Worm (Caenorhabditis elegans) whole organism, early embryonic: ENCODE results near the gene Y116A8C.19.
A peak's percentile ranks its signal among the peaks of the same experiment; 100 is the strongest.

Source experiments
- B0310.2 ChIP-seq: sonication (generic microtip); optimal IDR thresholded peaks from 2 replicates; lab custom pipeline; 2016; ENCODE audit warnings: mild to moderate bottlenecking, missing genetic modification characterization, missing compliant biosample characterization
- F13C5.2 ChIP-seq: sonication (generic microtip); optimal IDR thresholded peaks from 2 replicates; lab custom pipeline; 2017; ENCODE audit warnings: mild to moderate bottlenecking, missing genetic modification characterization, inconsistent platforms, missing compliant biosample characterization
- aly-1 ChIP-seq: sonication (generic microtip); optimal IDR thresholded peaks from 2 replicates; lab custom pipeline; 2016; ENCODE audit warnings: missing genetic modification characterization, missing compliant biosample characterization
- ama-1 ChIP-seq: fragments of 150-350 bp; optimal IDR thresholded peaks from 2 replicates; lab custom pipeline; 2014
- ceh-13 ChIP-seq: fragments of 200-800 bp; sonication (Bioruptor generic); optimal IDR thresholded peaks from 2 replicates; lab custom pipeline; 2018; ENCODE audit warnings: mild to moderate bottlenecking, missing genetic modification characterization, missing compliant biosample characterization
- ceh-36 ChIP-seq: sonication (generic microtip); optimal IDR thresholded peaks from 2 replicates; lab custom pipeline; 2016; ENCODE audit warnings: missing genetic modification characterization, inconsistent platforms, missing compliant biosample characterization
- ets-7 ChIP-seq: sonication (generic microtip); optimal IDR thresholded peaks from 2 replicates; lab custom pipeline; 2016; ENCODE audit warnings: missing genotype, missing genetic modification characterization, missing compliant biosample characterization
- flt-1 ChIP-seq: fragments of 200-800 bp; sonication (Bioruptor generic); IDR thresholded peaks from 2 replicates; pipeline ENCODE4 v1.3.6; 2022; ENCODE audit warnings: missing genetic modification characterization, missing compliant biosample characterization
- hmbx-1 ChIP-seq: sonication (generic microtip); optimal IDR thresholded peaks from 2 replicates; lab custom pipeline; 2016; ENCODE audit warnings: mild to moderate bottlenecking, missing genetic modification characterization, missing compliant biosample characterization
- hmg-4 ChIP-seq: fragments of 200-800 bp; sonication (Bioruptor generic); optimal IDR thresholded peaks from 2 replicates; lab custom pipeline; 2018; ENCODE audit warnings: mild to moderate bottlenecking, missing genetic modification characterization, missing compliant biosample characterization
- hnd-1 ChIP-seq: sonication (generic microtip); optimal IDR thresholded peaks from 2 replicates; lab custom pipeline; 2016; ENCODE audit warnings: missing genetic modification characterization, missing compliant biosample characterization
- pes-1 ChIP-seq: fragments of 200-800 bp; sonication (Bioruptor generic); IDR thresholded peaks from 2 replicates; pipeline ENCODE4 v1.3.6; 2022; ENCODE audit warnings: missing genetic modification reagents, missing genetic modification characterization, missing compliant biosample characterization
- scrt-1 ChIP-seq: fragments of 200-800 bp; sonication (Bioruptor generic); IDR thresholded peaks from 2 replicates; pipeline ENCODE4 v1.3.6; 2022; ENCODE audit warnings: missing genetic modification characterization, missing compliant biosample characterization
- sea-1 ChIP-seq: fragments of 200-800 bp; sonication (Bioruptor generic); conservative IDR thresholded peaks from 2 replicates; pipeline ENCODE4 v1.3.6; 2022; ENCODE audit warnings: missing genetic modification characterization, missing compliant biosample characterization
- tbx-11 ChIP-seq: fragments of 200-800 bp; sonication (Bioruptor generic); IDR thresholded peaks from 2 replicates; pipeline ENCODE4 v1.3.6; 2022; ENCODE audit warnings: missing genetic modification characterization, missing compliant biosample characterization
- tbx-37 ChIP-seq: fragments of 200-800 bp; sonication (Bioruptor generic); conservative IDR thresholded peaks from 2 replicates; pipeline ENCODE4 v1.3.6; 2022; ENCODE audit warnings: missing genetic modification reagents, missing genetic modification characterization, missing compliant biosample characterization
- tra-4 ChIP-seq: sonication (generic microtip); optimal IDR thresholded peaks from 2 replicates; lab custom pipeline; 2017; ENCODE audit warnings: missing genetic modification characterization, missing compliant biosample characterization

The Y116A8C.19 gene

ce11 chrIV:17039545-17039944 is at the start of gene Y116A8C.19:
TSS of gene Y116A8C.19 (minus strand) at chrIV:17039645.
- TF ChIP-seq ama-1 (lab: Kevin White, UChicago) (no peak), tbx-37 (no peak), scrt-1 (GFP tag; lab: Robert Waterston, UW) (no peak), sea-1 (GFP tag; lab: Robert Waterston, UW) (no peak), hmbx-1 (tag; lab: Kevin White, UChicago) (no peak), tra-4 (tag; lab: Kevin White, UChicago) (no peak), ceh-36 (no peak), flt-1 (GFP tag; lab: Robert Waterston, UW) (no peak), tbx-11 (GFP tag; lab: Robert Waterston, UW) (no peak), hmg-4 (GFP tag; lab: Kevin White, UChicago) (no peak), ets-7 (tag; lab: Kevin White, UChicago) (no peak), ceh-13 (GFP tag; lab: Kevin White, UChicago) (no peak)

DNA sequence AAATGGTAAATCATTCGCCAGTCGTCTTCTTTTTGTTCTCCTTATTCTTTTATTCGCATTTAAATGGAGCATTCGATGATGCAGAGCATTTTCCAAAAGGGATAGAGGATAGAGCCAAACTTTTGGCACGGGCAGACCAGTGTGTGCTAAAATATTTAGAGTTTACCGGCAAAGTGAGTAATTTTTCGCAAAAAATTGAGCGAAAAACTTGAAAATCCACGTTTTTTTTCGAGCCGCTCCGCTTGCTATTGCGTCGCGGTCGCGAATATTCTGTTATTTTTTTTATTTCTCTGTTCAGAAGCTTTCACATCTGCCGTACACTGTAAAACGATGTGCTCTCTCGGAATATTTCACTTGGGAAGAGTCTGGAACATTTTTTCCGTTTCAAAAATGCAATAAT is 49.4 kb upstream of the Y116A8C.19 start, which contains the start of gene Y116A8C.43:
Y116A8C.43 (plus strand) TSS at position 3 of the 400 bp plus-strand sequence.
- TF ChIP-seq tra-4 (tag; lab: Kevin White, UChicago) (no peak), ama-1 (lab: Kevin White, UChicago) (peak; percentile 64), hmbx-1 (tag; lab: Kevin White, UChicago) (no peak)

- TF ChIP-seq B0310.2 (tag; lab: Kevin White, UChicago) (peak; percentile 86), F13C5.2 (peak; percentile 84), tbx-37 (peak; percentile 71), ets-7 (tag; lab: Kevin White, UChicago) (peak; percentile 16), tbx-11 (GFP tag; lab: Robert Waterston, UW) (peak; percentile 75), hmbx-1 (tag; lab: Kevin White, UChicago) (peak; percentile 90), aly-1 (tag; lab: Kevin White, UChicago) (no peak), ceh-36 (peak; percentile 61), hmg-4 (GFP tag; lab: Kevin White, UChicago) (peak; percentile 87), ama-1 (lab: Kevin White, UChicago) (no peak), sea-1 (GFP tag; lab: Robert Waterston, UW) (peak; percentile 79), flt-1 (GFP tag; lab: Robert Waterston, UW) (0 out of 2 replicates have a peak, but pooled peaks have one; percentile 49), hnd-1 (tag; lab: Kevin White, UChicago) (peak; percentile 73), pes-1 (GFP tag; lab: Robert Waterston, UW) (peak; percentile 88), tra-4 (tag; lab: Kevin White, UChicago) (peak; percentile 63), scrt-1 (GFP tag; lab: Robert Waterston, UW) (peak; percentile 72), ceh-13 (GFP tag; lab: Kevin White, UChicago) (peak; percentile 88)
Observed at ce11 chrIV:17087384-17088099, 48.1 kb upstream of the Y116A8C.19 start, which contains the start of the genes snx-13 and snr-1. TSS of gene snx-13 (minus strand) at chrIV:17087438. TSS of gene snr-1 (plus strand) at chrIV:17088049.

ce11 chrIV:17084839-17085238 is 45.4 kb upstream of the Y116A8C.19 start:
- TF ChIP-seq ets-7 (tag; lab: Kevin White, UChicago): no peak
- no peak for TF ChIP-seq tbx-37
- TF ChIP-seq B0310.2 (tag; lab: Kevin White, UChicago): no peak
- TF ChIP-seq hmg-4 (GFP tag; lab: Kevin White, UChicago): no peak
- no peak for TF ChIP-seq tbx-11 (GFP tag; lab: Robert Waterston, UW)
- no peak for TF ChIP-seq ceh-13 (GFP tag; lab: Kevin White, UChicago)
- TF ChIP-seq tra-4 (tag; lab: Kevin White, UChicago): no peak
- TF ChIP-seq ama-1 (lab: Kevin White, UChicago): no peak
- no peak for TF ChIP-seq scrt-1 (GFP tag; lab: Robert Waterston, UW)
- TF ChIP-seq sea-1 (GFP tag; lab: Robert Waterston, UW): no peak
- TF ChIP-seq hnd-1 (tag; lab: Kevin White, UChicago): no peak
- no peak for TF ChIP-seq ceh-36
- TF ChIP-seq flt-1 (GFP tag; lab: Robert Waterston, UW): no peak
- no peak for TF ChIP-seq pes-1 (GFP tag; lab: Robert Waterston, UW)
- TF ChIP-seq aly-1 (tag; lab: Kevin White, UChicago): no peak
- no peak for TF ChIP-seq F13C5.2
- no peak for TF ChIP-seq hmbx-1 (tag; lab: Kevin White, UChicago)

- TF ChIP-seq aly-1 (tag; lab: Kevin White, UChicago): no peak
- no peak for TF ChIP-seq hmg-4 (GFP tag; lab: Kevin White, UChicago)
- no peak for TF ChIP-seq ceh-13 (GFP tag; lab: Kevin White, UChicago)
- no peak for TF ChIP-seq B0310.2 (tag; lab: Kevin White, UChicago)
- TF ChIP-seq sea-1 (GFP tag; lab: Robert Waterston, UW): no peak
- TF ChIP-seq tra-4 (tag; lab: Kevin White, UChicago): no peak
- no peak for TF ChIP-seq pes-1 (GFP tag; lab: Robert Waterston, UW)
- TF ChIP-seq hmbx-1 (tag; lab: Kevin White, UChicago): no peak
- TF ChIP-seq scrt-1 (GFP tag; lab: Robert Waterston, UW): no peak
- TF ChIP-seq F13C5.2: no peak
- no peak for TF ChIP-seq tbx-37
- TF ChIP-seq tbx-11 (GFP tag; lab: Robert Waterston, UW): no peak
- TF ChIP-seq hnd-1 (tag; lab: Kevin White, UChicago): no peak
- TF ChIP-seq ama-1 (lab: Kevin White, UChicago): no peak
- no peak for TF ChIP-seq flt-1 (GFP tag; lab: Robert Waterston, UW)
- TF ChIP-seq ets-7 (tag; lab: Kevin White, UChicago): no peak
- no peak for TF ChIP-seq ceh-36
Observed at ce11 chrIV:17084317-17084716, 44.9 kb upstream of the Y116A8C.19 start.

- no peak for TF ChIP-seq ceh-13 (GFP tag; lab: Kevin White, UChicago)
- no peak for TF ChIP-seq pes-1 (GFP tag; lab: Robert Waterston, UW)
- TF ChIP-seq ets-7 (tag; lab: Kevin White, UChicago): no peak
- TF ChIP-seq tbx-11 (GFP tag; lab: Robert Waterston, UW): no peak
- no peak for TF ChIP-seq hmg-4 (GFP tag; lab: Kevin White, UChicago)
- no peak for TF ChIP-seq aly-1 (tag; lab: Kevin White, UChicago)
- TF ChIP-seq sea-1 (GFP tag; lab: Robert Waterston, UW): no peak
- TF ChIP-seq F13C5.2: no peak
- TF ChIP-seq ceh-36: no peak
- no peak for TF ChIP-seq ama-1 (lab: Kevin White, UChicago)
- TF ChIP-seq tbx-37: no peak
- TF ChIP-seq tra-4 (tag; lab: Kevin White, UChicago): no peak
- TF ChIP-seq flt-1 (GFP tag; lab: Robert Waterston, UW): no peak
- no peak for TF ChIP-seq hmbx-1 (tag; lab: Kevin White, UChicago)
- no peak for TF ChIP-seq B0310.2 (tag; lab: Kevin White, UChicago)
- no peak for TF ChIP-seq scrt-1 (GFP tag; lab: Robert Waterston, UW)
Observed at ce11 chrIV:17078649-17079048, 39.2 kb upstream of the Y116A8C.19 start, which contains the start of gene Y116A8C.25. TSS of gene Y116A8C.25 (minus strand) at chrIV:17078749.
